Worm (Caenorhabditis elegans): ENCODE measurements around the gene lgc-6.

DNA sequence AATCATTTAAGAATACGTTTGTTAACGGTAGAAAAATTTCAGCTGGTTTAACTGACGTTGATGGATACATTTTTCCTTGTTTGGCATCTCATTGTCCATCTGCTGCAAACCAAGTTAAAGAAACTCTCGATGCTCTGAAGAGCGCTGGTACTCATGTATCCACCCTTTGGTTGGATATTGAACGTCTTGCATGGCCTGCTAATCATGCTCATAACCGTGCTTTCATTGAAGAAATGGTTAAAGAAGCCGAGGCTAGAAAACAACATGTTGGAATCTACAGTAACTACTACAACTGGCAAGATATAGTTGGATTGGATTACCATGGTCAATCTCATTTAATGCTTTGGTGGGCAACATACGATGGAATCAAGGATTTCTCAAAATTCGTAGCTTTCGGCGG is 6.7 kb upstream of the lgc-6 start:
- no peak for TF ChIP-seq mdl-1 (tag; optimal IDR thresholded peaks at IDR 0.05)
- TF ChIP-seq ama-1 (optimal IDR thresholded peaks at IDR 0.05): no peak
- no peak for TF ChIP-seq nhr-77 (tag; optimal IDR thresholded peaks at IDR 0.05)
- no peak for TF ChIP-seq nhr-6 (tag; optimal IDR thresholded peaks at IDR 0.05)
- TF ChIP-seq snpc-4 (tag; optimal IDR thresholded peaks at IDR 0.05): no peak
- TF ChIP-seq aly-2 (tag; optimal IDR thresholded peaks at IDR 0.05): no peak
- no peak for TF ChIP-seq nhr-10 (tag; optimal IDR thresholded peaks at IDR 0.05)
- no peak for TF ChIP-seq sma-9 (GFP tag; optimal IDR thresholded peaks at IDR 0.05)
- TF ChIP-seq sma-9 (tag; optimal IDR thresholded peaks at IDR 0.05): no peak
- no peak for TF ChIP-seq unc-62 (GFP tag; optimal IDR thresholded peaks at IDR 0.05)

All from whole organism, L2 larva.